Fruit fly (Drosophila melanogaster): ENCODE data around the gene stx.
A peak's percentile ranks its signal among the peaks of the same experiment; 100 is the strongest.

stx gene

dm6 chrX:10784330-10784778, 39.6 kb upstream of the stx start:
- TF ChIP-seq CG32121 (GFP tag; IDR thresholded peaks at IDR 0.05): 0 out of 2 replicates have a peak, but pooled peaks have one; percentile 12
- peak; percentile 25 for TF ChIP-seq Pif1B (GFP tag; optimal IDR thresholded peaks at IDR 0.05)
- TF ChIP-seq CG17806 (tag; optimal IDR thresholded peaks at IDR 0.05): no peak
- TF ChIP-seq CG34367 (tag; optimal IDR thresholded peaks at IDR 0.05): no peak
- TF ChIP-seq EcR (GFP tag; optimal IDR thresholded peaks at IDR 0.05): no peak
- TF ChIP-seq CG10348 (GFP tag; IDR thresholded peaks at IDR 0.05): no peak
- TF ChIP-seq Pif1A (GFP tag; optimal IDR thresholded peaks at IDR 0.05): no peak
- no peak for TF ChIP-seq D1 (tag; optimal IDR thresholded peaks at IDR 0.05)
- TF ChIP-seq CG13204 (GFP tag; optimal IDR thresholded peaks at IDR 0.05): no peak
- TF ChIP-seq Ets98B (GFP tag; IDR thresholded peaks at IDR 0.05): peak; percentile 44; the same call in 1 of the 2 replicates
- TF ChIP-seq Snoo (tag; optimal IDR thresholded peaks at IDR 0.05): no peak
- TF ChIP-seq rn (GFP tag; IDR thresholded peaks at IDR 0.05): no peak
- no peak for TF ChIP-seq fd96Ca (GFP tag; IDR thresholded peaks at IDR 0.05)
- TF ChIP-seq CG15710 (tag; optimal IDR thresholded peaks at IDR 0.05): no peak
- no peak for TF ChIP-seq CG12605 (GFP tag; IDR thresholded peaks at IDR 0.05)
- TF ChIP-seq CG4496 (GFP tag; IDR thresholded peaks at IDR 0.05): peak; percentile 44; the same call in 1 of the 3 replicates
- no peak for TF ChIP-seq CG14655 (GFP tag; optimal IDR thresholded peaks at IDR 0.05)

dm6 chrX:10783374-10784064, 38.8 kb upstream of the stx start:
- TF ChIP-seq CG32121 (GFP tag; IDR thresholded peaks at IDR 0.05) (0 out of 2 replicates have a peak, but pooled peaks have one; percentile 12), Snoo (tag; optimal IDR thresholded peaks at IDR 0.05) (no peak), CG14655 (GFP tag; optimal IDR thresholded peaks at IDR 0.05) (no peak)

- TF ChIP-seq rn (GFP tag; IDR thresholded peaks at IDR 0.05): 0 out of 2 replicates have a peak, but pooled peaks have one; percentile 13
- no peak for TF ChIP-seq CG12605 (GFP tag; IDR thresholded peaks at IDR 0.05)
- TF ChIP-seq CG34367 (tag; optimal IDR thresholded peaks at IDR 0.05): peak; percentile 2
- no peak for TF ChIP-seq EcR (GFP tag; optimal IDR thresholded peaks at IDR 0.05)
- TF ChIP-seq Snoo (tag; optimal IDR thresholded peaks at IDR 0.05): peak; percentile 25
- peak; percentile 27 for TF ChIP-seq CG8159 (tag; optimal IDR thresholded peaks at IDR 0.05)
- no peak for TF ChIP-seq D1 (tag; optimal IDR thresholded peaks at IDR 0.05)
- peak; percentile 19 for TF ChIP-seq Pif1B (GFP tag; optimal IDR thresholded peaks at IDR 0.05)
- TF ChIP-seq CG4496 (GFP tag; IDR thresholded peaks at IDR 0.05): peak; percentile 90
- no peak; the same call in 1 of the 2 replicates for TF ChIP-seq CG10348 (GFP tag; IDR thresholded peaks at IDR 0.05)
- peak; percentile 76 for TF ChIP-seq CG32121 (GFP tag; IDR thresholded peaks at IDR 0.05)
- peak; percentile 30 for TF ChIP-seq CG15710 (tag; optimal IDR thresholded peaks at IDR 0.05)
- TF ChIP-seq Pif1A (GFP tag; optimal IDR thresholded peaks at IDR 0.05): peak; percentile 48
- TF ChIP-seq Ets98B (GFP tag; IDR thresholded peaks at IDR 0.05): peak; percentile 83
- peak; percentile 47 for TF ChIP-seq CG8301 (tag; optimal IDR thresholded peaks at IDR 0.05)
- TF ChIP-seq gl (tag; optimal IDR thresholded peaks at IDR 0.05): no peak
- no peak for TF ChIP-seq CG13204 (GFP tag; optimal IDR thresholded peaks at IDR 0.05)
- peak; percentile 6 for TF ChIP-seq CG9948 (tag; optimal IDR thresholded peaks at IDR 0.05)
- TF ChIP-seq CG14655 (GFP tag; optimal IDR thresholded peaks at IDR 0.05): peak; percentile 61
- peak; percentile 84 for TF ChIP-seq fd96Ca (GFP tag; IDR thresholded peaks at IDR 0.05)
- peak; percentile 16 for TF ChIP-seq CG17806 (tag; optimal IDR thresholded peaks at IDR 0.05)
Measured at dm6 chrX:10775690-10776089, 30.9 kb upstream of the stx start.

dm6 chrX:10774957-10775682, 30.4 kb upstream of the stx start:
- TF ChIP-seq fd96Ca (GFP tag; IDR thresholded peaks at IDR 0.05): no peak
- TF ChIP-seq CG12605 (GFP tag; IDR thresholded peaks at IDR 0.05): no peak
- TF ChIP-seq CG8159 (tag; optimal IDR thresholded peaks at IDR 0.05): no peak
- TF ChIP-seq CG10348 (GFP tag; IDR thresholded peaks at IDR 0.05): no peak
- no peak for TF ChIP-seq Pif1B (GFP tag; optimal IDR thresholded peaks at IDR 0.05)
- TF ChIP-seq CG9948 (tag; optimal IDR thresholded peaks at IDR 0.05): no peak
- no peak for TF ChIP-seq gl (tag; optimal IDR thresholded peaks at IDR 0.05)
- TF ChIP-seq Snoo (tag; optimal IDR thresholded peaks at IDR 0.05): no peak
- TF ChIP-seq CG32121 (GFP tag; IDR thresholded peaks at IDR 0.05): no peak
- no peak for TF ChIP-seq CG14655 (GFP tag; optimal IDR thresholded peaks at IDR 0.05)
- TF ChIP-seq CG15710 (tag; optimal IDR thresholded peaks at IDR 0.05): no peak
- TF ChIP-seq CG8301 (tag; optimal IDR thresholded peaks at IDR 0.05): no peak
- no peak for TF ChIP-seq CG34367 (tag; optimal IDR thresholded peaks at IDR 0.05)
- no peak for TF ChIP-seq Ets98B (GFP tag; IDR thresholded peaks at IDR 0.05)
- TF ChIP-seq CG17806 (tag; optimal IDR thresholded peaks at IDR 0.05): no peak

dm6 chrX:10773562-10773961, 28.8 kb upstream of the stx start:
- TF ChIP-seq CG4496 (GFP tag; IDR thresholded peaks at IDR 0.05) (no peak), CG8159 (tag; optimal IDR thresholded peaks at IDR 0.05) (no peak), CG32121 (GFP tag; IDR thresholded peaks at IDR 0.05) (no peak), Pif1A (GFP tag; optimal IDR thresholded peaks at IDR 0.05) (peak; percentile 41), CG8301 (tag; optimal IDR thresholded peaks at IDR 0.05) (no peak), fd96Ca (GFP tag; IDR thresholded peaks at IDR 0.05) (no peak), gl (tag; optimal IDR thresholded peaks at IDR 0.05) (peak; percentile 46), Ets98B (GFP tag; IDR thresholded peaks at IDR 0.05) (no peak), D1 (tag; optimal IDR thresholded peaks at IDR 0.05) (no peak), CG15710 (tag; optimal IDR thresholded peaks at IDR 0.05) (no peak), rn (GFP tag; IDR thresholded peaks at IDR 0.05) (no peak), CG13204 (GFP tag; optimal IDR thresholded peaks at IDR 0.05) (peak; percentile 16), CG17806 (tag; optimal IDR thresholded peaks at IDR 0.05) (no peak), CG34367 (tag; optimal IDR thresholded peaks at IDR 0.05) (peak; percentile 3), Pif1B (GFP tag; optimal IDR thresholded peaks at IDR 0.05) (no peak), CG14655 (GFP tag; optimal IDR thresholded peaks at IDR 0.05) (peak; percentile 37), CG9948 (tag; optimal IDR thresholded peaks at IDR 0.05) (no peak), CG10348 (GFP tag; IDR thresholded peaks at IDR 0.05) (no peak), Snoo (tag; optimal IDR thresholded peaks at IDR 0.05) (no peak)

Data from whole organism, pupa.